Fruit fly (Drosophila melanogaster) whole organism, adult: ENCODE data around the gene CG31792.

Experiments
- CG1620 ChIP-seq: fragments of 200-800 bp; sonication (Bioruptor generic); optimal IDR thresholded peaks from 2 replicates; lab custom pipeline; 2016; ENCODE audit warnings: missing biosample characterization, missing genetic modification characterization
- CG33017 ChIP-seq: fragments of 200-800 bp; sonication (Bioruptor generic); optimal IDR thresholded peaks from 2 replicates; lab custom pipeline; 2018; ENCODE audit warnings: missing biosample characterization, mild to moderate bottlenecking, missing genetic modification characterization, moderate library complexity
- CG5204 ChIP-seq: fragments of 200-800 bp; sonication (Bioruptor generic); optimal IDR thresholded peaks from 2 replicates; lab custom pipeline; 2016; ENCODE audit warnings: missing biosample characterization, missing genetic modification characterization
- CG7101 ChIP-seq: fragments of 200-800 bp; sonication (Bioruptor generic); optimal IDR thresholded peaks from 2 replicates; lab custom pipeline; 2018; ENCODE audit warnings: missing biosample characterization, mild to moderate bottlenecking, missing genetic modification characterization, moderate library complexity
- Clk ChIP-seq: fragments of 200-800 bp; sonication (Bioruptor generic); optimal IDR thresholded peaks from 2 replicates; lab custom pipeline; 2017; ENCODE audit warnings: missing biosample characterization, missing genetic modification characterization
- Hr96 ChIP-seq: fragments of 200-800 bp; sonication (Bioruptor generic); optimal IDR thresholded peaks from 2 replicates; lab custom pipeline; 2016; ENCODE audit warnings: missing biosample characterization, missing genetic modification characterization
- Mnt ChIP-seq: fragments of 200-800 bp; sonication (Bioruptor generic); optimal IDR thresholded peaks from 2 replicates; lab custom pipeline; 2016; ENCODE audit warnings: missing biosample characterization, mild to moderate bottlenecking, missing genetic modification characterization
- cnc ChIP-seq, 2 experiments: fragments of >200 bp; optimal IDR thresholded peaks; 2 replicates each; lab custom pipeline; 2017
- kay ChIP-seq: fragments of 200-800 bp; sonication (Bioruptor generic); peaks from one replicate; lab custom pipeline; 2016; ENCODE audit warnings: missing biosample characterization, missing genetic modification characterization, borderline replicate concordance
- tj ChIP-seq: fragments of 200-800 bp; sonication (Bioruptor generic); optimal IDR thresholded peaks from 3 replicates; lab custom pipeline; 2017; ENCODE audit warnings: missing biosample characterization, mild to moderate bottlenecking, missing genetic modification characterization, moderate library complexity
- toe ChIP-seq: fragments of 200-800 bp; sonication (Bioruptor generic); optimal IDR thresholded peaks from 2 replicates; lab custom pipeline; 2016; ENCODE audit warnings: missing biosample characterization, missing genetic modification characterization

DNA sequence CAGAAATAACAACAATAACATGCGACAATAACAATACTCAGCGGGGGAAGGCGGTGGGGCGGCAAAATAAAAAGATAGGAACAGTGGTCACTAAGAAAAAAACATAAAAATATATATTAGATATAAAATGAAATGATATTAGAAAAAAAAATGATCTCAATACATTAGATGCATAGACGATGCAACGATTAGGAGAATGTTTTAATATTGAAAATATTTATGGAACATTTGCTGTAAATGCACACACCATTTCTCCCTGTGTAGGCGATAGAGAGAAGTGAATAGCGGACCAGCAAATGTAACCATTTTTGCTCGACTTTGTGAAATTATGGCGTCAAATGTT lies 31.1 kb upstream of the CG31792 start:
- TF ChIP-seq toe (GFP tag; lab: Kevin White, UChicago): peak; percentile 84
- peak; percentile 62 for TF ChIP-seq Mnt
- TF ChIP-seq CG33017: peak; percentile 86
- TF ChIP-seq CG7101 (tag; lab: Kevin White, UChicago): peak; percentile 90
- peak; percentile 84 for TF ChIP-seq CG5204 (GFP tag; lab: Kevin White, UChicago)
- TF ChIP-seq Clk (GFP tag; lab: Kevin White, UChicago): peak; percentile 49
- TF ChIP-seq Hr96: peak; percentile 45
- TF ChIP-seq cnc (optimal IDR thresholded peaks at IDR 0.05; lab: Kevin White, UChicago): no peak
- peak; percentile 74 for TF ChIP-seq CG1620 (GFP tag; lab: Kevin White, UChicago)
- no peak for TF ChIP-seq kay
- TF ChIP-seq tj (GFP tag; lab: Kevin White, UChicago): peak; percentile 49
